Worm (Caenorhabditis elegans) whole organism, L1 larva: Measurements from ENCODE around the gene srbc-25.

Source experiments
- C16A3.4 ChIP-seq: fragments of 150-350 bp; optimal IDR thresholded peaks from 2 replicates; lab custom pipeline; 2014; ENCODE audit warnings: missing biosample characterization, missing genetic modification characterization
- ceh-63 ChIP-seq: fragments of 200-800 bp; sonication (Bioruptor generic); optimal IDR thresholded peaks from 2 replicates; lab custom pipeline; 2018; ENCODE audit warnings: mild to moderate bottlenecking, missing genetic modification characterization, missing compliant biosample characterization
- egl-27 ChIP-seq, 2 experiments: fragments of 150-350 bp in 1 of 2; sonication (generic microtip); optimal IDR thresholded peaks; 3 replicates each; lab custom pipeline; 2017 to 2018; ENCODE audit warnings: missing biosample characterization in 2 of 2, missing genetic modification characterization in 2 of 2, missing genetic modification reagents in 2 of 2
- fkh-8 ChIP-seq: sonication (generic microtip); optimal IDR thresholded peaks from 2 replicates; lab custom pipeline; 2016; ENCODE audit warnings: mild to moderate bottlenecking, missing genetic modification characterization, missing compliant biosample characterization
- fos-1 ChIP-seq: fragments of 150-350 bp; optimal IDR thresholded peaks from 2 replicates; lab custom pipeline; 2014; ENCODE audit warnings: missing biosample characterization, missing genetic modification characterization
- hlh-17 ChIP-seq: fragments of 200-800 bp; sonication (Bioruptor generic); optimal IDR thresholded peaks from 2 replicates; lab custom pipeline; 2018; ENCODE audit warnings: missing genetic modification characterization, mild to moderate bottlenecking, missing compliant biosample characterization, moderate library complexity, borderline replicate concordance
- hpl-2 ChIP-seq: fragments of 150-350 bp; optimal IDR thresholded peaks from 2 replicates; lab custom pipeline; 2014; ENCODE audit warnings: missing biosample characterization, missing genetic modification reagents, missing genetic modification characterization
- lin-35 ChIP-seq, 2 experiments: fragments of 150-350 bp; optimal IDR thresholded peaks; 2 replicates each; lab custom pipeline; 2014; ENCODE audit warnings: missing biosample characterization in 2 of 2, missing genetic modification characterization in 2 of 2, missing genetic modification reagents in 2 of 2
- mef-2 ChIP-seq: fragments of 150-350 bp; optimal IDR thresholded peaks from 2 replicates; lab custom pipeline; 2014; ENCODE audit warnings: missing biosample characterization, missing genetic modification characterization
- nhr-76 ChIP-seq: sonication (generic microtip); optimal IDR thresholded peaks from 2 replicates; lab custom pipeline; 2017; ENCODE audit warnings: missing biosample characterization, missing genetic modification characterization
- nhr-84 ChIP-seq: sonication (generic microtip); optimal IDR thresholded peaks from 2 replicates; lab custom pipeline; 2017; ENCODE audit warnings: missing biosample characterization, missing genetic modification characterization
- pax-3 ChIP-seq: fragments of 200-800 bp; sonication (Bioruptor generic); optimal IDR thresholded peaks from 2 replicates; lab custom pipeline; 2018; ENCODE audit warnings: mild to moderate bottlenecking, missing genetic modification characterization, moderate library complexity, missing compliant biosample characterization
- sox-4 ChIP-seq: sonication (generic microtip); optimal IDR thresholded peaks from 2 replicates; lab custom pipeline; 2016; ENCODE audit warnings: missing genetic modification characterization, missing compliant biosample characterization

srbc-25 gene

ce11 chrV:17220345-17220744 is 46.5 kb downstream of the srbc-25 start, which contains the start of gene srh-109:
srh-109 (minus strand) TSS chrV:17220445.
- no peak for TF ChIP-seq sox-4 (tag; lab: Kevin White, UChicago)
- TF ChIP-seq egl-27 (tag; optimal IDR thresholded peaks at IDR 0.05; lab: Kevin White, UChicago) = no peak
- no peak for TF ChIP-seq mef-2 (tag; lab: Kevin White, UChicago)
- no peak for TF ChIP-seq hlh-17 (GFP tag; lab: Kevin White, UChicago)
- no peak for TF ChIP-seq fos-1 (tag; lab: Kevin White, UChicago)
- no peak for TF ChIP-seq C16A3.4 (tag; lab: Kevin White, UChicago)

- TF ChIP-seq C16A3.4 (tag; lab: Kevin White, UChicago) = no peak
- no peak for TF ChIP-seq fkh-8 (tag; lab: Kevin White, UChicago)
- no peak for TF ChIP-seq hpl-2
- TF ChIP-seq fos-1 (tag; lab: Kevin White, UChicago) = no peak
- TF ChIP-seq lin-35 (GFP tag; optimal IDR thresholded peaks at IDR 0.05; lab: Kevin White, UChicago) = no peak
- TF ChIP-seq pax-3 (tag; lab: Kevin White, UChicago) = no peak
- no peak for TF ChIP-seq nhr-76 (tag; lab: Kevin White, UChicago)
- no peak for TF ChIP-seq nhr-84 (tag; lab: Kevin White, UChicago)
- no peak for TF ChIP-seq ceh-63 (GFP tag; lab: Kevin White, UChicago)
Observed at ce11 chrV:17223305-17223704, 49.5 kb downstream of the srbc-25 start, which contains the start of gene srh-252. srh-252 (minus strand) TSS chrV:17223405.
